Worm (Caenorhabditis elegans) whole organism, young adult: ENCODE data around the gene wdr-37.

ENCODE experiments used
- F49E8.2 ChIP-seq: sonication (generic microtip); optimal IDR thresholded peaks from 3 replicates; lab custom pipeline; 2017; ENCODE audit warnings: missing genetic modification characterization, mild to moderate bottlenecking, missing compliant biosample characterization, antibody characterized with exemption, moderate library complexity; ENCODE audit not compliant: insufficient read depth
- akir-1 ChIP-seq: fragments of 200-800 bp; sonication (Bioruptor generic); optimal IDR thresholded peaks from 2 replicates; lab custom pipeline; 2018; ENCODE audit warnings: mild to moderate bottlenecking, missing genetic modification characterization, moderate library complexity, missing compliant biosample characterization
- ama-1 ChIP-seq, 3 experiments: fragments of 150-350 bp in 1 of 3; sonication (generic microtip) in 2 of 3; optimal IDR thresholded peaks; 2 replicates each; lab custom pipeline; 2014 to 2018; ENCODE audit warnings: missing biosample characterization in 2 of 3, missing genetic modification characterization in 2 of 3, missing genetic modification reagents in 2 of 3
- nfya-1 ChIP-seq: sonication (generic microtip); optimal IDR thresholded peaks from 2 replicates; lab custom pipeline; 2017; ENCODE audit warnings: antibody characterized with exemption, missing compliant biosample characterization, missing genetic modification characterization, borderline replicate concordance; ENCODE audit not compliant: insufficient read depth
- pbrm-1 ChIP-seq: fragments of 200-800 bp; sonication (Bioruptor generic); IDR thresholded peaks from 2 replicates; pipeline ENCODE4 v1.3.6; 2022; ENCODE audit warnings: missing genetic modification reagents, missing genetic modification characterization, missing compliant biosample characterization
- ztf-22 ChIP-seq: fragments of 200-800 bp; sonication (Bioruptor generic); optimal IDR thresholded peaks from 2 replicates; lab custom pipeline; 2018; ENCODE audit warnings: mild to moderate bottlenecking, missing genetic modification characterization, moderate library complexity, missing compliant biosample characterization
- ztf-6 ChIP-seq: fragments of 200-800 bp; sonication (Bioruptor generic); IDR thresholded peaks from 2 replicates; pipeline ENCODE4 v1.3.6; 2022; ENCODE audit warnings: missing genetic modification reagents, missing genetic modification characterization, missing compliant biosample characterization

ce11 chrIII:5550844-5551243 is 49.0 kb downstream of the wdr-37 start:
- TF ChIP-seq F49E8.2 (tag; lab: Kevin White, UChicago) (no peak), akir-1 (GFP tag; lab: Kevin White, UChicago) (no peak), ztf-22 (GFP tag; lab: Kevin White, UChicago) (no peak), ama-1 (optimal IDR thresholded peaks at IDR 0.05; lab: Kevin White, UChicago) (peak; percentile 82), ama-1 (GFP tag; optimal IDR thresholded peaks at IDR 0.05; lab: Kevin White, UChicago) (no peak), pbrm-1 (no peak), nfya-1 (tag; lab: Kevin White, UChicago) (no peak), ztf-6 (GFP tag; lab: Robert Waterston, UW) (no peak)
